In the genomic region with DNA sequence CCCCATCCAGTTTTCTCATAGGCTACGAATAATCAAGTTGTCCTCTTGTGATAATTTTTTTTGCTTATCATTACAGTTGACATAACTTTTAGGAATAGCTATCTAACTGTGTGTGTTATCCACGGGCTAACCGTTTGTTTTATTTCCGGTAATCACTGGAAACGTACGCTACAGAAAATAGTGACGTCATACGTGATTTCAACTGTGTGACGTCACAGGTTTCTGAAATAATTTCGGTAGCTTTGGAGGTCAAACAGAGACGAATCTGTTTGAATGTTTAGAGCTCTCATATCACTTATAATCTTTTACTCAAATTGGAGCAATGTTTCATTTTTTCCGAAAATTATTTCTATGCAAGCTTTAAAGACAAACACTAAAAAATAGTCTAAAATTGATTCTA, we compare ENCODE assay signal across 2 worm cellular contexts.
TF ChIP-seq lines count a peak whose summit lies in the region.

No protein-coding gene starts in this region.

TF ChIP-seq in whole organism, L4 larva, 104 proteins besides CTCF, POLR2A, EP300 and RAD21:
- TF ChIP-seq vab-7 (GFP tag; IDR thresholded peaks at IDR 0.05; lab: Robert Waterston, UW) (no peak), lin-1 (GFP tag; IDR thresholded peaks at IDR 0.05; lab: Robert Waterston, UW) (no peak), spr-1 (tag; optimal IDR thresholded peaks at IDR 0.05; lab: Kevin White, UChicago) (no peak), aha-1 (tag; lab: Kevin White, UChicago) (peak; percentile 76), lin-15B (tag; optimal IDR thresholded peaks at IDR 0.05; lab: Kevin White, UChicago) (no peak)

TF ChIP-seq in whole organism, mixed stage, embryonic, 35 proteins besides CTCF, POLR2A, EP300 and RAD21:
- TF ChIP-seq nhr-28 (tag; optimal IDR thresholded peaks at IDR 0.05; lab: Kevin White, UChicago): no peak
- no peak for TF ChIP-seq pha-4 (tag; optimal IDR thresholded peaks at IDR 0.05; lab: Kevin White, UChicago)
- peak; percentile 88 for TF ChIP-seq zip-8 (tag; optimal IDR thresholded peaks at IDR 0.05; lab: Kevin White, UChicago)
